Worm (Caenorhabditis elegans): ENCODE measurements around the gene T23B5.3.
A peak's percentile ranks its signal among the peaks of the same experiment; 100 is the strongest.

DNA sequence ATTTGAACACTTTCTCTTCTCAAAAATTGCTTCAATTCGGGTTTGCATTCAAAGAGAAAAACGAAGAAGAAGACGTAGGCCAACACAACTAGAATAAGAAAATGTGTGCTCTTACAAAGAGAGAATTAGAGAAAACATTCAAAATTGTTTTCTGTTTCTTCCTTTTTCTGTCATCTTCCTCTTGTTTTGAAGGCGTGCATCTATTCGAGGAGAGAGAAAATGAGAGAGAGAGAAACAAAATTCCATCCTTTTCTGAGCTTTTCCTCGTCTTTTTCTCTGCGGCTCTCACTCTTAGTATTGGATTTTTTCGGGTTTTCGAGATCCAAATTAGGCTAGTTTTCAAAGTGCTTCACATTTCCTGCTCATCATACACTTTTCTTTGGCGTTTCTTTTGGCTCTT, 36.9 kb upstream of the T23B5.3 start:
- TF ChIP-seq zfp-3 (GFP tag; conservative IDR thresholded peaks at IDR 0.05) (no peak), mes-2 (tag; optimal IDR thresholded peaks at IDR 0.05; ENCODE audit: poor library complexity, severe bottlenecking) (no peak), lsy-2 (tag; optimal IDR thresholded peaks at IDR 0.05) (peak in 1 of 2 experiments; percentile 78), ceh-20 (GFP tag; IDR thresholded peaks at IDR 0.05) (no peak)
